Fruit fly (Drosophila melanogaster): ENCODE measurements around the gene yellow-g.

Gene yellow-g

dm6 chr3L:2228367-2229171 is 44.0 kb downstream of the yellow-g start:
- TF ChIP-seq pad (GFP tag; optimal IDR thresholded peaks at IDR 0.05) (peak; percentile 97), Mnt (GFP tag; optimal IDR thresholded peaks at IDR 0.05) (no peak)
